Worm (Caenorhabditis elegans) whole organism, late embryonic: ENCODE data around the gene apd-3.

Experiments used
- C08G9.2 ChIP-seq: sonication (generic microtip); optimal IDR thresholded peaks from 2 replicates; lab custom pipeline; 2016; ENCODE audit warnings: mild to moderate bottlenecking, missing genetic modification characterization, moderate library complexity, missing compliant biosample characterization
- C38D4.7 ChIP-seq: fragments of 200-800 bp; sonication (Bioruptor generic); optimal IDR thresholded peaks from 2 replicates; lab custom pipeline; 2018; ENCODE audit warnings: mild to moderate bottlenecking, missing genetic modification characterization, moderate library complexity, missing compliant biosample characterization
- sox-4 ChIP-seq: sonication (generic microtip); optimal IDR thresholded peaks from 2 replicates; lab custom pipeline; 2017; ENCODE audit warnings: mild to moderate bottlenecking, missing genetic modification characterization, inconsistent platforms, missing compliant biosample characterization

- peak; percentile 63 for TF ChIP-seq C38D4.7 (GFP tag; lab: Kevin White, UChicago)
- TF ChIP-seq sox-4 (tag; lab: Kevin White, UChicago): peak; percentile 80
- peak; percentile 4 for TF ChIP-seq C08G9.2
Measured at ce11 chrII:3520988-3521850, 25.0 kb downstream of the apd-3 start, which contains the start of gene W09G10.9.
